Worm (Caenorhabditis elegans): Measurements from ENCODE around the gene fbxb-20.

DNA sequence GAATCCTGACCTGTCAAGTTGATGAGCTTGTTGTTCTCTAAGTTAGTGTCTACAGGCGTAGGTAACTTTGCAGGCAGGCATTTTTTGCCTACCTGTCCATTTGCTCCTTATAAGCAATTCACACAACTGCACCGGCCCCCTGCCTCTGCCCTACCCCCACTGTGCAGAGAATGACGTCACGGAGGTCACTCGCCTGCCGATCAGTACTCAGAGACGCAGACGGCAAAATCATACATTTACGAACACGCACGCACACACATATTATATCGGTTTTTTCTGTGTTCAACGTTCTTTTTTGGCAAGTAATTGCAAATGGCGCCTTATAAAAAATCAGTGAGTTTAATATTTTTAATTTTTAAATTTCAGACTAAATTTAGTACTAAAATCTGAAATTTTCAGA lies 13.1 kb upstream of the fbxb-20 start, which contains the start of gene duxl-1:
- TF ChIP-seq snpc-4 (tag; optimal IDR thresholded peaks at IDR 0.05), result no peak
- no peak for TF ChIP-seq ztf-4 (tag; optimal IDR thresholded peaks at IDR 0.05)
- no peak for TF ChIP-seq mdl-1 (tag; optimal IDR thresholded peaks at IDR 0.05)
- no peak for TF ChIP-seq ama-1 (optimal IDR thresholded peaks at IDR 0.05)

Measured in whole organism, L3 larva.